Worm (Caenorhabditis elegans) whole organism, young adult: Measurements from ENCODE around the gene W05E10.5.

Experiments
- lin-35 ChIP-seq, 3 experiments: fragments of 150-350 bp in 2 of 3; sonication (generic microtip) in 1 of 3; optimal IDR thresholded peaks; 2 replicates each; lab custom pipeline; 2014 to 2018; ENCODE audit warnings: missing biosample characterization in 3 of 3, missing genetic modification characterization in 3 of 3, missing genetic modification reagents in 3 of 3
- madf-6 ChIP-seq: fragments of 200-800 bp; sonication (Bioruptor generic); IDR thresholded peaks from 2 replicates; pipeline ENCODE4 v1.3.6; 2022; ENCODE audit warnings: missing genetic modification reagents, missing genetic modification characterization, missing compliant biosample characterization
- snpc-3.4 ChIP-seq: sonication (generic microtip); optimal IDR thresholded peaks from 2 replicates; lab custom pipeline; 2017; ENCODE audit warnings: missing genetic modification characterization, mild to moderate bottlenecking, missing compliant biosample characterization, antibody characterized with exemption, moderate library complexity, missing genotype, missing genetic modification reagents

- TF ChIP-seq snpc-3.4 (no peak), lin-35 (GFP tag; optimal IDR thresholded peaks at IDR 0.05; lab: Kevin White, UChicago) (no peak), madf-6 (GFP tag; lab: Robert Waterston, UW) (no peak)
Observed at ce11 chrV:11673746-11674365, 21.6 kb downstream of the W05E10.5 start.
